Fruit fly (Drosophila melanogaster) whole organism, prepupa: Measurements from ENCODE around the gene tutl.

ENCODE experiments used
- Blimp-1 ChIP-seq: fragments of 200-800 bp; sonication (Bioruptor generic); optimal IDR thresholded peaks from 3 replicates; lab custom pipeline; 2017; ENCODE audit warnings: missing biosample characterization, missing genetic modification characterization, mild to moderate bottlenecking, moderate library complexity, missing genetic modification reagents
- CG10631 ChIP-seq: fragments of 200-800 bp; sonication (Bioruptor generic); optimal IDR thresholded peaks from 2 replicates; lab custom pipeline; 2016; ENCODE audit warnings: missing biosample characterization, missing genetic modification characterization
- CG10669 ChIP-seq: fragments of 200-800 bp; sonication (Bioruptor generic); optimal IDR thresholded peaks from 3 replicates; lab custom pipeline; 2018; ENCODE audit warnings: missing biosample characterization, mild to moderate bottlenecking, missing genetic modification characterization, moderate library complexity
- CG11294 ChIP-seq: fragments of 200-800 bp; sonication (Bioruptor generic); IDR thresholded peaks from 2 replicates; pipeline ENCODE4 v1.3.6; 2022; ENCODE audit warnings: missing biosample characterization, missing genetic modification characterization
- CG11762 ChIP-seq: fragments of 200-800 bp; sonication (Bioruptor generic); optimal IDR thresholded peaks from 3 replicates; lab custom pipeline; 2016; ENCODE audit warnings: missing biosample characterization, missing genetic modification characterization; ENCODE audit not compliant: insufficient read depth
- CG11902 ChIP-seq: fragments of 200-800 bp; sonication (Bioruptor generic); optimal IDR thresholded peaks from 3 replicates; lab custom pipeline; 2016; ENCODE audit warnings: missing biosample characterization, missing genetic modification characterization
- CG15336 ChIP-seq: fragments of 200-800 bp; sonication (Bioruptor generic); IDR thresholded peaks from 2 replicates; pipeline ENCODE4 v1.3.6; 2022; ENCODE audit warnings: missing biosample characterization, missing genetic modification characterization
- CG16779 ChIP-seq: fragments of 200-800 bp; sonication (Bioruptor generic); optimal IDR thresholded peaks from 3 replicates; lab custom pipeline; 2017; ENCODE audit warnings: missing biosample characterization, mild to moderate bottlenecking, missing genetic modification characterization
- CG3032 ChIP-seq: fragments of 200-800 bp; optimal IDR thresholded peaks from 2 replicates; lab custom pipeline; 2019; ENCODE audit warnings: missing biosample characterization, mild to moderate bottlenecking, missing genetic modification characterization, moderate library complexity
- CG31627 ChIP-seq: fragments of 200-800 bp; sonication (Bioruptor generic); optimal IDR thresholded peaks from 3 replicates; lab custom pipeline; 2016; ENCODE audit warnings: missing biosample characterization, missing genetic modification characterization
- CG32006 ChIP-seq: fragments of 200-800 bp; sonication (Bioruptor generic); optimal IDR thresholded peaks from 3 replicates; lab custom pipeline; 2017; ENCODE audit warnings: missing biosample characterization, mild to moderate bottlenecking, missing genetic modification characterization
- CG34406 ChIP-seq: fragments of 200-800 bp; sonication (Bioruptor generic); optimal IDR thresholded peaks from 3 replicates; lab custom pipeline; 2016; ENCODE audit warnings: missing biosample characterization, missing genetic modification characterization
- CG3919 ChIP-seq: fragments of 200-800 bp; sonication (Bioruptor generic); optimal IDR thresholded peaks from 3 replicates; lab custom pipeline; 2016; ENCODE audit warnings: missing biosample characterization, missing genetic modification characterization
- CG6163 ChIP-seq: fragments of 200-800 bp; sonication (Bioruptor generic); IDR thresholded peaks from 3 replicates; pipeline ENCODE4 v1.3.6; 2022; ENCODE audit warnings: missing biosample characterization, missing genetic modification characterization
- CG6792 ChIP-seq: fragments of 200-800 bp; sonication (Bioruptor generic); optimal IDR thresholded peaks from 3 replicates; lab custom pipeline; 2016; ENCODE audit warnings: missing biosample characterization, missing genetic modification characterization
- CG6808 ChIP-seq: fragments of 200-800 bp; sonication (Bioruptor generic); optimal IDR thresholded peaks from 3 replicates; lab custom pipeline; 2017; ENCODE audit warnings: missing biosample characterization, missing genetic modification characterization, mild to moderate bottlenecking, moderate library complexity, missing genetic modification reagents
- CG6854 ChIP-seq: fragments of 200-800 bp; sonication (Bioruptor generic); optimal IDR thresholded peaks from 2 replicates; lab custom pipeline; 2017; ENCODE audit warnings: missing biosample characterization, mild to moderate bottlenecking, missing genetic modification characterization
- CG7368 ChIP-seq: fragments of 200-800 bp; sonication (Bioruptor generic); optimal IDR thresholded peaks from 3 replicates; lab custom pipeline; 2016; ENCODE audit warnings: missing biosample characterization, missing genetic modification characterization
- CG8119 ChIP-seq: fragments of 200-800 bp; sonication (Bioruptor generic); IDR thresholded peaks from 3 replicates; pipeline ENCODE4 v1.3.6; 2022; ENCODE audit warnings: missing biosample characterization, missing genetic modification characterization
- CG8632 ChIP-seq: fragments of 200-800 bp; sonication (Bioruptor generic); optimal IDR thresholded peaks from 3 replicates; lab custom pipeline; 2016; ENCODE audit warnings: missing biosample characterization, missing genetic modification characterization
- CG9139 ChIP-seq: fragments of 200-800 bp; sonication (Bioruptor generic); optimal IDR thresholded peaks from 3 replicates; lab custom pipeline; 2017; ENCODE audit warnings: missing biosample characterization, mild to moderate bottlenecking, missing genetic modification characterization
- Eip75B ChIP-seq: fragments of 200-800 bp; sonication (Bioruptor generic); optimal IDR thresholded peaks from 3 replicates; lab custom pipeline; 2016; ENCODE audit warnings: missing biosample characterization, missing genetic modification characterization
- Eip78C ChIP-seq: fragments of 200-800 bp; sonication (Bioruptor generic); peaks from one replicate; lab custom pipeline; 2016; ENCODE audit warnings: missing biosample characterization, missing genetic modification characterization
- Ets21C ChIP-seq: fragments of 200-800 bp; sonication (Bioruptor generic); optimal IDR thresholded peaks from 3 replicates; lab custom pipeline; 2016; ENCODE audit warnings: missing biosample characterization, missing genetic modification characterization
- Gug ChIP-seq: fragments of 200-800 bp; sonication (Bioruptor generic); IDR thresholded peaks from 2 replicates; pipeline ENCODE4 v1.3.6; 2022; ENCODE audit warnings: missing biosample characterization, missing genetic modification characterization
- Hr38 ChIP-seq: sonication (Bioruptor generic); optimal IDR thresholded peaks from 2 replicates; lab custom pipeline; 2016; ENCODE audit warnings: missing biosample characterization, missing genetic modification characterization
- Hr39 ChIP-seq: fragments of 200-800 bp; sonication (Bioruptor generic); optimal IDR thresholded peaks from 2 replicates; lab custom pipeline; 2016; ENCODE audit warnings: missing biosample characterization, missing genetic modification characterization
- Hr4 ChIP-seq: fragments of 200-800 bp; sonication (Bioruptor generic); optimal IDR thresholded peaks from 3 replicates; lab custom pipeline; 2016; ENCODE audit warnings: missing biosample characterization, missing genetic modification characterization
- Lpt ChIP-seq: fragments of 200-800 bp; sonication (Bioruptor generic); optimal IDR thresholded peaks from 3 replicates; lab custom pipeline; 2016; ENCODE audit warnings: missing biosample characterization, missing genetic modification characterization
- OdsH ChIP-seq: fragments of 200-800 bp; sonication (Bioruptor generic); optimal IDR thresholded peaks from 3 replicates; lab custom pipeline; 2016; ENCODE audit warnings: missing biosample characterization, missing genetic modification characterization
- Sox102F ChIP-seq: fragments of 200-800 bp; sonication (Bioruptor generic); optimal IDR thresholded peaks from 2 replicates; lab custom pipeline; 2016; ENCODE audit warnings: missing biosample characterization, mild to moderate bottlenecking, missing genetic modification characterization
- Sox14 ChIP-seq: fragments of 200-800 bp; sonication (Bioruptor generic); optimal IDR thresholded peaks from 3 replicates; lab custom pipeline; 2016; ENCODE audit warnings: missing biosample characterization, missing genetic modification characterization
- Sox15 ChIP-seq: fragments of 200-800 bp; sonication (Bioruptor generic); optimal IDR thresholded peaks from 3 replicates; lab custom pipeline; 2016; ENCODE audit warnings: missing biosample characterization, missing genetic modification characterization
- cyc ChIP-seq: fragments of 200-800 bp; sonication (Bioruptor generic); optimal IDR thresholded peaks from 3 replicates; lab custom pipeline; 2016; ENCODE audit warnings: missing biosample characterization, missing genetic modification characterization
- dsx ChIP-seq: fragments of 200-800 bp; optimal IDR thresholded peaks from 3 replicates; lab custom pipeline; 2019; ENCODE audit warnings: missing biosample characterization, mild to moderate bottlenecking, missing genetic modification characterization, moderate library complexity; ENCODE audit not compliant: poor library complexity, severe bottlenecking
- eg ChIP-seq: fragments of 200-800 bp; sonication (Bioruptor generic); IDR thresholded peaks from 3 replicates; pipeline ENCODE4 v1.3.6; 2022; ENCODE audit warnings: missing biosample characterization, missing genetic modification characterization
- esn ChIP-seq: fragments of 200-800 bp; sonication (Bioruptor generic); optimal IDR thresholded peaks from 2 replicates; lab custom pipeline; 2016; ENCODE audit warnings: missing biosample characterization, mild to moderate bottlenecking, missing genetic modification characterization, moderate library complexity
- fd85E ChIP-seq: fragments of 200-800 bp; sonication (Bioruptor generic); optimal IDR thresholded peaks from 3 replicates; lab custom pipeline; 2016; ENCODE audit warnings: missing biosample characterization, missing genetic modification characterization
- fkh ChIP-seq: fragments of 200-800 bp; sonication (Bioruptor generic); optimal IDR thresholded peaks from 3 replicates; lab custom pipeline; 2017; ENCODE audit warnings: missing biosample characterization, mild to moderate bottlenecking, missing genetic modification characterization, moderate library complexity
- lz ChIP-seq: fragments of 200-800 bp; sonication (Bioruptor generic); optimal IDR thresholded peaks from 3 replicates; lab custom pipeline; 2016; ENCODE audit warnings: missing biosample characterization, missing genetic modification characterization
- net ChIP-seq: fragments of 200-800 bp; sonication (Bioruptor generic); optimal IDR thresholded peaks from 3 replicates; lab custom pipeline; 2016; ENCODE audit warnings: missing biosample characterization, missing genetic modification characterization
- salr ChIP-seq, 2 experiments: fragments of 200-800 bp; sonication (Bioruptor generic); optimal IDR thresholded peaks; 3 replicates each; lab custom pipeline; 2016 to 2018; ENCODE audit warnings: missing biosample characterization in 2 of 2, missing genetic modification characterization in 2 of 2, mild to moderate bottlenecking in 1 of 2
- svp ChIP-seq: fragments of 200-800 bp; sonication (Bioruptor generic); peaks from one replicate; lab custom pipeline; 2016; ENCODE audit warnings: missing biosample characterization, missing genetic modification characterization
- topi ChIP-seq: fragments of 200-800 bp; sonication (Bioruptor generic); optimal IDR thresholded peaks from 3 replicates; lab custom pipeline; 2016; ENCODE audit warnings: missing biosample characterization, missing genetic modification characterization
- vri ChIP-seq: fragments of 200-800 bp; sonication (Bioruptor generic); optimal IDR thresholded peaks from 3 replicates; lab custom pipeline; 2016; ENCODE audit warnings: missing biosample characterization, mild to moderate bottlenecking, missing genetic modification characterization

tutl gene

DNA sequence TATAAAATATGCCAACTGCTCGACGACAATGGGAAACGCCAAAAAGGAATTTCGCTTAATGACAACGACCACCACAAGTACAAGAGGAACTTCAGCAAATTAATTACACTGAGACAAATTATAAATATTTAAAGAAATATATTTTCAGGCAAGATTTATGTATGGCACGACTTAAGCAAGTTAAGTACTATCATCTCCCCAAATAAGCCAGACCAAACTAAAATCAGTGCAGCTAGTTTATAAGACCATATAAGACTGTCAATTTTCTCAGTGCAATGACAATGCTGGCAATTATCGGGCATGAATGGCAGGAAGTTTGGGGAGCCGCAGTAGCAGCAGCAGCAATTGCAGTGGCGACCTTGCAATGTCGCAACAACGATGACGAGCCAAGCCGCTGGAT is 65.6 kb downstream of the tutl start (continued):
- no peak for TF ChIP-seq vri (GFP tag; lab: Kevin White, UChicago)
- TF ChIP-seq net (GFP tag; lab: Kevin White, UChicago), result peak; percentile 66
- no peak for TF ChIP-seq Blimp-1 (GFP tag; lab: Kevin White, UChicago)
- TF ChIP-seq CG34406 (GFP tag; lab: Kevin White, UChicago), result peak; percentile 82
- TF ChIP-seq Hr4 (GFP tag; lab: Kevin White, UChicago), result peak; percentile 53
- TF ChIP-seq CG16779, result peak; percentile 51
- peak; percentile 52 for TF ChIP-seq Hr39 (GFP tag; lab: Kevin White, UChicago)
- TF ChIP-seq CG10669 (GFP tag; lab: Kevin White, UChicago), result peak; percentile 71
- TF ChIP-seq, all 60 proteins: peak for 51

dm6 chr2L:4349677-4350076 is 66.7 kb downstream of the tutl start:
- no peak for TF ChIP-seq Sox15 (GFP tag; lab: Kevin White, UChicago)
- TF ChIP-seq CG11762 (GFP tag; lab: Kevin White, UChicago), result no peak
- no peak for TF ChIP-seq CG8119 (GFP tag; lab: Robert Waterston, UW)
- TF ChIP-seq dsx (GFP tag; lab: Kevin White, UChicago), result no peak
- TF ChIP-seq vri (GFP tag; lab: Kevin White, UChicago), result no peak
- no peak for TF ChIP-seq Hr39 (GFP tag; lab: Kevin White, UChicago)
- no peak for TF ChIP-seq eg (GFP tag; lab: Robert Waterston, UW)
- TF ChIP-seq CG9139 (GFP tag; lab: Kevin White, UChicago), result no peak
- no peak for TF ChIP-seq lz (GFP tag; lab: Kevin White, UChicago)
- no peak for TF ChIP-seq CG31627
- TF ChIP-seq CG16779, result no peak

dm6 chr2L:4350683-4351324 is 67.9 kb downstream of the tutl start:
- TF ChIP-seq CG6792 (peak; percentile 35), Hr4 (GFP tag; lab: Kevin White, UChicago) (peak; percentile 25), topi (GFP tag; lab: Kevin White, UChicago) (peak; percentile 33), CG6808 (peak; percentile 27), Sox14 (peak; percentile 23), CG8119 (GFP tag; lab: Robert Waterston, UW) (0 out of 3 replicates have a peak, but pooled peaks have one; percentile 27), CG32006 (GFP tag; lab: Kevin White, UChicago) (peak; percentile 15), CG11294 (GFP tag; lab: Robert Waterston, UW) (no peak), Sox102F (GFP tag; lab: Kevin White, UChicago) (peak; percentile 34), Ets21C (GFP tag; lab: Kevin White, UChicago) (peak; percentile 8), Eip75B (GFP tag; lab: Kevin White, UChicago) (peak; percentile 57), CG6163 (GFP tag; lab: Robert Waterston, UW) (peak; percentile 66), dsx (GFP tag; lab: Kevin White, UChicago) (peak; percentile 42), fkh (GFP tag; lab: Kevin White, UChicago) (no peak), Lpt (no peak), Hr38 (GFP tag; lab: Kevin White, UChicago) (no peak), CG6854 (GFP tag; lab: Kevin White, UChicago) (no peak), cyc (peak; percentile 1), CG3032 (peak; percentile 51), svp (GFP tag; lab: Kevin White, UChicago) (peak; percentile 74), CG11902 (no peak), esn (GFP tag; lab: Kevin White, UChicago) (peak; percentile 56), fd85E (GFP tag; lab: Kevin White, UChicago) (no peak), lz (GFP tag; lab: Kevin White, UChicago) (peak; percentile 35), CG10631 (GFP tag; lab: Kevin White, UChicago) (peak; percentile 43), vri (GFP tag; lab: Kevin White, UChicago) (peak; percentile 22), OdsH (peak; percentile 31), CG10669 (GFP tag; lab: Kevin White, UChicago) (peak; percentile 51), CG9139 (GFP tag; lab: Kevin White, UChicago) (no peak), CG15336 (GFP tag; lab: Robert Waterston, UW) (0 out of 2 replicates have a peak, but pooled peaks have one; percentile 42), CG8632 (GFP tag; lab: Kevin White, UChicago) (peak; percentile 14), CG7368 (GFP tag; lab: Kevin White, UChicago) (peak; percentile 24), CG11762 (GFP tag; lab: Kevin White, UChicago) (peak; percentile 24), CG31627 (peak; percentile 26), Gug (GFP tag; lab: Robert Waterston, UW) (no peak), salr (GFP tag; optimal IDR thresholded peaks at IDR 0.05; lab: Kevin White, UChicago) (no peak), CG3919 (GFP tag; lab: Kevin White, UChicago) (peak; percentile 29), CG16779 (no peak), Eip78C (peak; percentile 86)
